Fruit fly (Drosophila melanogaster) whole organism, wandering third instar larva: Measurements from ENCODE around the gene CG6785.

Experiments
- Abd-B ChIP-seq: fragments of >200 bp; optimal IDR thresholded peaks from 2 replicates; lab custom pipeline; 2017; ENCODE audit warnings: missing biosample characterization, missing genetic modification characterization
- Myc ChIP-seq: fragments of >200 bp; optimal IDR thresholded peaks from 2 replicates; lab custom pipeline; 2017
- usp ChIP-seq: fragments of >200 bp; optimal IDR thresholded peaks from 2 replicates; lab custom pipeline; 2017; ENCODE audit warnings: missing biosample characterization, missing genetic modification characterization

DNA sequence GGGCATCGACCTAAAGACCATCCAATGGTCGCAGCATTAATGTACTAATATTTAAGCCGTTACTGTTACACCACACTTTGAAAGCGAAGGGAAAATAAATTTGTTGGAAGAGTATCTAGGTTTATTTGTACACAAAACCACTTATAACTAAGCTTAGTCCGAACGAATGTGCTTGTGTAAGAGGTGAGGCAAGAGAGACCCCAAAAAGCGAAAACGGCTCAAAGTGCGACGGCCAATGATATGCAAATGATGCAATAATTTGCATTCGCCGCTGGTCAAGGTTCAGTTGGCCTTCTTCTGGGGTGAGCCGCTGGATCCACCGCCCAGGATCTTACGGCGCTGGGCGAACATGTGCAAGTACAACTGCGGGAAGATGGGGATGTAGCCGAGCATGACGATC lies 43.9 kb downstream of the CG6785 start:
- TF ChIP-seq usp (GFP tag; lab: Kevin White, UChicago), result no peak
- TF ChIP-seq Myc (lab: Kevin White, UChicago), result no peak
- TF ChIP-seq Abd-B, result no peak
